Worm (Caenorhabditis elegans) whole organism, L2 larva: ENCODE results near the gene twk-8.

Source experiments
- C34F6.9 ChIP-seq: fragments of 150-350 bp; optimal IDR thresholded peaks from 2 replicates; lab custom pipeline; 2014; ENCODE audit warnings: missing biosample characterization, missing genetic modification characterization
- F13H6.1 ChIP-seq: sonication (generic microtip); optimal IDR thresholded peaks from 2 replicates; lab custom pipeline; 2016; ENCODE audit warnings: missing genetic modification characterization, missing compliant biosample characterization
- R02D3.7 ChIP-seq: fragments of 150-350 bp; optimal IDR thresholded peaks from 2 replicates; lab custom pipeline; 2014; ENCODE audit warnings: missing biosample characterization, missing genetic modification characterization
- Y55F3AM.14 ChIP-seq: fragments of 200-800 bp; sonication (Bioruptor generic); optimal IDR thresholded peaks from 2 replicates; lab custom pipeline; 2018; ENCODE audit warnings: mild to moderate bottlenecking, missing genetic modification characterization, missing compliant biosample characterization
- ZK546.5 ChIP-seq: sonication (generic microtip); optimal IDR thresholded peaks from 2 replicates; lab custom pipeline; 2017; ENCODE audit warnings: missing biosample characterization, missing genetic modification characterization
- alr-1 ChIP-seq: fragments of 150-350 bp; optimal IDR thresholded peaks from 2 replicates; lab custom pipeline; 2014; ENCODE audit warnings: missing biosample characterization, missing genetic modification characterization
- aly-2 ChIP-seq: fragments of 150-350 bp; optimal IDR thresholded peaks from 2 replicates; lab custom pipeline; 2014; ENCODE audit warnings: missing biosample characterization, missing genetic modification characterization
- ama-1 ChIP-seq: fragments of 150-350 bp; optimal IDR thresholded peaks from 2 replicates; lab custom pipeline; 2018; ENCODE audit warnings: inconsistent platforms
- blmp-1 ChIP-seq: sonication (generic microtip); optimal IDR thresholded peaks from 2 replicates; lab custom pipeline; 2017; ENCODE audit warnings: missing genetic modification characterization, mild to moderate bottlenecking, missing compliant biosample characterization, antibody characterized with exemption, moderate library complexity; ENCODE audit not compliant: insufficient read depth
- ceh-16 ChIP-seq: fragments of 150-350 bp; optimal IDR thresholded peaks from 2 replicates; lab custom pipeline; 2014; ENCODE audit warnings: missing biosample characterization, missing genetic modification characterization
- ceh-82 ChIP-seq: fragments of 150-350 bp; optimal IDR thresholded peaks from 2 replicates; lab custom pipeline; 2014; ENCODE audit warnings: missing biosample characterization, missing genetic modification characterization
- crh-2 ChIP-seq: sonication (generic microtip); optimal IDR thresholded peaks from 2 replicates; lab custom pipeline; 2017; ENCODE audit warnings: missing biosample characterization, missing genetic modification characterization
- dmd-4 ChIP-seq: sonication (generic microtip); optimal IDR thresholded peaks from 2 replicates; lab custom pipeline; 2017; ENCODE audit warnings: missing biosample characterization, missing genetic modification characterization
- egl-27 ChIP-seq: sonication (generic microtip); optimal IDR thresholded peaks from 3 replicates; lab custom pipeline; 2017; ENCODE audit warnings: missing biosample characterization, missing genetic modification reagents, missing genetic modification characterization
- elt-1 ChIP-seq: fragments of 150-350 bp; optimal IDR thresholded peaks from 2 replicates; lab custom pipeline; 2014; ENCODE audit warnings: missing biosample characterization, missing genetic modification characterization
- elt-3 ChIP-seq: sonication (generic microtip); optimal IDR thresholded peaks from 2 replicates; lab custom pipeline; 2017; ENCODE audit warnings: missing biosample characterization, missing genetic modification characterization
- fos-1 ChIP-seq: fragments of 150-350 bp; optimal IDR thresholded peaks from 2 replicates; lab custom pipeline; 2014; ENCODE audit warnings: missing biosample characterization, missing genetic modification characterization
- lin-13 ChIP-seq: fragments of 150-350 bp; optimal IDR thresholded peaks from 2 replicates; lab custom pipeline; 2014; ENCODE audit warnings: missing biosample characterization, missing genetic modification reagents, missing genetic modification characterization
- lin-39 ChIP-seq: fragments of 150-350 bp; optimal IDR thresholded peaks from 2 replicates; lab custom pipeline; 2014; ENCODE audit warnings: missing biosample characterization, missing genetic modification reagents, missing genetic modification characterization
- lsy-2 ChIP-seq, 2 experiments: fragments of 150-350 bp in 1 of 2; sonication (generic microtip) in 1 of 2; optimal IDR thresholded peaks; 2 replicates each; lab custom pipeline; 2014 to 2017; ENCODE audit warnings: missing biosample characterization in 2 of 2, missing genetic modification characterization in 2 of 2
- mab-5 ChIP-seq: fragments of 150-350 bp; optimal IDR thresholded peaks from 2 replicates; lab custom pipeline; 2014; ENCODE audit warnings: missing biosample characterization, missing genetic modification characterization
- mbf-1 ChIP-seq: sonication (generic microtip); optimal IDR thresholded peaks from 2 replicates; lab custom pipeline; 2017; ENCODE audit warnings: missing biosample characterization, missing genetic modification characterization
- mdl-1 ChIP-seq, 2 experiments: fragments of 150-350 bp in 1 of 2; sonication (generic microtip) in 1 of 2; optimal IDR thresholded peaks; 2 replicates each; lab custom pipeline; 2017; ENCODE audit warnings: missing biosample characterization in 2 of 2, missing genetic modification characterization in 2 of 2
- nhr-11 ChIP-seq: fragments of 150-350 bp; optimal IDR thresholded peaks from 2 replicates; lab custom pipeline; 2014; ENCODE audit warnings: missing biosample characterization, missing genetic modification characterization
- nhr-12 ChIP-seq: fragments of 150-350 bp; optimal IDR thresholded peaks from 2 replicates; lab custom pipeline; 2014; ENCODE audit warnings: missing biosample characterization, missing genetic modification characterization
- nhr-129 ChIP-seq: fragments of 150-350 bp; optimal IDR thresholded peaks from 2 replicates; lab custom pipeline; 2014; ENCODE audit warnings: missing biosample characterization, missing genetic modification characterization
- nhr-21 ChIP-seq: fragments of 150-350 bp; optimal IDR thresholded peaks from 2 replicates; lab custom pipeline; 2014; ENCODE audit warnings: missing biosample characterization, missing genetic modification characterization
- nhr-237 ChIP-seq: fragments of 150-350 bp; optimal IDR thresholded peaks from 2 replicates; lab custom pipeline; 2014; ENCODE audit warnings: missing biosample characterization, missing genetic modification characterization
- nhr-25 ChIP-seq: fragments of 150-350 bp; sonication (generic microtip); optimal IDR thresholded peaks from 3 replicates; lab custom pipeline; 2014; ENCODE audit warnings: missing biosample characterization, missing genetic modification characterization
- nhr-6 ChIP-seq: fragments of 150-350 bp; optimal IDR thresholded peaks from 2 replicates; lab custom pipeline; 2014; ENCODE audit warnings: missing biosample characterization, missing genetic modification characterization
- peb-1 ChIP-seq: fragments of 150-350 bp; optimal IDR thresholded peaks from 2 replicates; lab custom pipeline; 2014; ENCODE audit warnings: missing biosample characterization, missing genetic modification characterization
- sem-4 ChIP-seq: fragments of 150-350 bp; optimal IDR thresholded peaks from 2 replicates; lab custom pipeline; 2014; ENCODE audit warnings: missing biosample characterization, missing genetic modification reagents, missing genetic modification characterization
- skn-1 ChIP-seq: sonication (generic microtip); optimal IDR thresholded peaks from 2 replicates; lab custom pipeline; 2017; ENCODE audit warnings: missing biosample characterization, missing genetic modification characterization
- sma-3 ChIP-seq: sonication (generic microtip); optimal IDR thresholded peaks from 2 replicates; lab custom pipeline; 2016; ENCODE audit warnings: missing genetic modification reagents, missing genetic modification characterization, missing compliant biosample characterization
- snpc-4 ChIP-seq: fragments of 150-350 bp; optimal IDR thresholded peaks from 2 replicates; lab custom pipeline; 2014; ENCODE audit warnings: missing biosample characterization, missing genetic modification characterization
- unc-39 ChIP-seq: fragments of 150-350 bp; optimal IDR thresholded peaks from 2 replicates; lab custom pipeline; 2014; ENCODE audit warnings: missing biosample characterization, missing genetic modification characterization
- unc-55 ChIP-seq: fragments of 150-350 bp; sonication (generic microtip); optimal IDR thresholded peaks from 3 replicates; lab custom pipeline; 2014; ENCODE audit warnings: missing biosample characterization, missing genetic modification reagents, missing genetic modification characterization
- unc-62 ChIP-seq: fragments of 150-350 bp; optimal IDR thresholded peaks from 2 replicates; lab custom pipeline; 2014; ENCODE audit warnings: missing biosample characterization, missing genetic modification reagents, missing genetic modification characterization
- zag-1 ChIP-seq: fragments of 150-350 bp; optimal IDR thresholded peaks from 2 replicates; lab custom pipeline; 2014; ENCODE audit warnings: missing biosample characterization, missing genetic modification characterization
- ztf-1 ChIP-seq: fragments of 200-800 bp; sonication (Bioruptor generic); conservative IDR thresholded peaks from 2 replicates; pipeline ENCODE4 v1.3.6; 2022; ENCODE audit warnings: missing genetic modification characterization, missing compliant biosample characterization

The twk-8 gene

DNA sequence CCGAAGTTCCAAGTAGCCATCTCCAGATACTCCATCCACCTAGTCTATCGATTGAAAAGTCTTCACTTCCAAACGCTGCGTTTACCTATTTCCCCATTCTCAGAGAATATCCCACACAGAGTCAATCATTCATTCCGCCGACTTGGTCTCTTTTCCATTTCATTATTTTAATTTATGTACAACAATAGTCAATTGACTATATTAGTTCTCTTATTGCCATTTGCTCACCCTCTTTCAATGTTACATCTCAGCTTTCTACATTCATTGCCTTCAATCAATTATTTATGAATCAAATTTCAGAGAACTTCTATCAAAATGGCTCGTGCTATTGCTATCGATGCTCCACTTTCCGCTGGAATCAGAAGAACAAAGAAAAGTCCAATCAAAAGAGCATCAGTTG is 26.5 kb downstream of the twk-8 start, which contains the start of gene aly-1:
TSS of gene aly-1 (plus strand) at position 301 of the 400 bp plus-strand sequence.
- no peak for TF ChIP-seq sma-3 (GFP tag; lab: Kevin White, UChicago)
- no peak for TF ChIP-seq zag-1 (tag; lab: Kevin White, UChicago)
- TF ChIP-seq ceh-82 (tag; lab: Kevin White, UChicago), result no peak
- TF ChIP-seq fos-1, result no peak
- TF ChIP-seq nhr-12 (tag; lab: Kevin White, UChicago), result no peak
- no peak for TF ChIP-seq ama-1
- no peak for TF ChIP-seq lsy-2 (tag; optimal IDR thresholded peaks at IDR 0.05; lab: Kevin White, UChicago)
- no peak for TF ChIP-seq aly-2 (tag; lab: Kevin White, UChicago)
- no peak for TF ChIP-seq elt-1 (tag; lab: Kevin White, UChicago)
- TF ChIP-seq Y55F3AM.14 (GFP tag; lab: Kevin White, UChicago), result no peak
- no peak for TF ChIP-seq C34F6.9
- TF ChIP-seq sem-4, result no peak
- TF ChIP-seq egl-27 (tag; lab: Kevin White, UChicago), result no peak
- TF ChIP-seq ztf-1, result no peak
- TF ChIP-seq alr-1 (tag; lab: Kevin White, UChicago), result no peak
- TF ChIP-seq, all 48 proteins: peak for 0

DNA sequence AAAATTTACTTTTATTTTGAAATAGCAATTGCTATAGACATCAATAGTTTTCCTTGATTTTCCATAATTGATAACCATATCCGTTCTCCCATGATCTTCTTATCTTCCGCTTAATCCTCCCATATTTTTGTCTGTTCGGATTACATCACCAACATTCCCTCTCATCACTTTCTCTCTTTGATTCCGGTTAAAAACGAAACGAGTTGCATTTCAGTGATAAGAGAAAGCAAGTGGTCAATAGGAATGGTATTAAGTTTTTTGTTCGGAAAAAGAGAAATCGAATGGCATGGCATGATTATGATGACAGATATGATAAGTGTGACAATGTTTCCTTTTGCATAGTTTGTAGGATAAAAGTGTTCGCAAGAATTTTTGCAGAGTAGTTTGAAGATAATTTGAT is 29.9 kb downstream of the twk-8 start:
- no peak for TF ChIP-seq dmd-4 (tag; lab: Kevin White, UChicago)
- no peak for TF ChIP-seq lsy-2 (tag; optimal IDR thresholded peaks at IDR 0.05; lab: Kevin White, UChicago)
- TF ChIP-seq nhr-11 (tag; lab: Kevin White, UChicago), result no peak
- peak; percentile 76 for TF ChIP-seq blmp-1
- TF ChIP-seq nhr-21 (tag; lab: Kevin White, UChicago), result peak; percentile 0
- peak; percentile 93 for TF ChIP-seq fos-1

DNA sequence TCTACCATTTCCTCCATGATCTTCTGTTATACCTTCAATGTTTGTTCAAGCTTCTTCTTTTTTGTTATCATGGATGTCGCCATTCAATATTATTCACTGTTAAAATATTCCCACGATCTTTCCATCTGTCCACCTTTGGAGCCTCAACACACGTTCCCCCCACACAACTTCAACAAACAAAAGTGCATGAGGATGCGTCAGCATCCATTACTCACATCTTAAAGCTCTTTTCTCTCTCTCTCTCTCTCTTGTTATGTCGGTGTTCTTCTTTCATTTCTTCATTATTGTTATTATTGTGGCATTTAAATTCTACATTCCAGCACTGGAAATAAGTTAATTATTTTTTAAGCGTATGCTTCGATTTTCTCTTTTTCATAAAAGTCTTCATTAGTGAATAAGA is 31.9 kb downstream of the twk-8 start:
- TF ChIP-seq nhr-12 (tag; lab: Kevin White, UChicago), result no peak
- no peak for TF ChIP-seq snpc-4 (tag; lab: Kevin White, UChicago)
- TF ChIP-seq dmd-4 (tag; lab: Kevin White, UChicago), result no peak
- TF ChIP-seq lsy-2 (tag; optimal IDR thresholded peaks at IDR 0.05; lab: Kevin White, UChicago), result no peak
- TF ChIP-seq sem-4, result no peak
- no peak for TF ChIP-seq nhr-21 (tag; lab: Kevin White, UChicago)
- TF ChIP-seq R02D3.7 (tag; lab: Kevin White, UChicago), result no peak
- no peak for TF ChIP-seq mdl-1 (tag; optimal IDR thresholded peaks at IDR 0.05; lab: Kevin White, UChicago)
- no peak for TF ChIP-seq nhr-25

DNA sequence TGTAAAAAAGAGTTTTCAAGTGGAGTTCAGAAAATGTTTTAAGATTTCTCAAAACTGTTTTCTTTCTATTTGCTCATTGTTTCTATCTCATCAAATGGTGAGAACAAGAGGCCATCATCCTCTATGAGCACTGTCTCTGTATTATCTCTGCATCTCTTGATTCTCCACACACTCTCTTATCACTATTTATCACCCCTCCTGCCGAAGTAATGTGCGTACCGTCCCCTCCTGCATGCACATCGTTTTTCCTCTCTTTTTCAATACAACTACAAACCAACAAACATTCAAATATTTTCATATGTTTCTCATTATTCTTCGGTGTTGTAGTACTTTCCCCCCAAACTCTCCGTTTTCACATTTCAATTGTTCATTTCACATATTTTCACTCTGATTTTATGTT is 34.3 kb downstream of the twk-8 start:
- TF ChIP-seq C34F6.9, result no peak
- no peak for TF ChIP-seq lin-39 (tag; lab: Kevin White, UChicago)
- TF ChIP-seq fos-1, result peak; percentile 89

DNA sequence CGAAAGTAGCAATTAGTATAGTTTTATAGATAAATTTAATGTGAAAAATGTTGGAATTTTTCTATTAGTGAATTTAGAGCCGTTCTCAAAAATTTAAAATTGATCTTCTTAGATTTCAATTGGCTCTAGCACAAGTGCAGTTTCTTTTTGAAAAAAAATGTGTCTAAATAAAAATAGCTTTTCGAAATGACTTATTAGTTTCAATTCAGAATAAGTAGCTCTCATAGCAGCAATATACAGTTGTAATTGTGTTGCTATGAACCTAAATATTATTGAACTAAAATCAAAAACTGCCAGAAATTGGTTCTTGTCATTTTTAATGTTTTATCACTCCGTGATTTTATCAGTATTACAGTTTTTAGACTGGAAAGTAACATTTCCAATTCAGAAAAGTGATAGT is 35.5 kb downstream of the twk-8 start:
- no peak for TF ChIP-seq mab-5 (tag; lab: Kevin White, UChicago)
- TF ChIP-seq nhr-6, result no peak
- no peak for TF ChIP-seq ceh-82 (tag; lab: Kevin White, UChicago)
- no peak for TF ChIP-seq mdl-1 (tag; optimal IDR thresholded peaks at IDR 0.05; lab: Kevin White, UChicago)
- no peak for TF ChIP-seq elt-3 (tag; lab: Kevin White, UChicago)
- TF ChIP-seq egl-27 (tag; lab: Kevin White, UChicago), result no peak
- no peak for TF ChIP-seq peb-1 (tag; lab: Kevin White, UChicago)
- TF ChIP-seq skn-1 (tag; lab: Kevin White, UChicago), result no peak
- no peak for TF ChIP-seq C34F6.9
- TF ChIP-seq lin-13, result no peak
- TF ChIP-seq lsy-2 (tag; optimal IDR thresholded peaks at IDR 0.05; lab: Kevin White, UChicago), result no peak
- TF ChIP-seq ZK546.5 (tag; lab: Kevin White, UChicago), result no peak
- TF ChIP-seq unc-55, result no peak

DNA sequence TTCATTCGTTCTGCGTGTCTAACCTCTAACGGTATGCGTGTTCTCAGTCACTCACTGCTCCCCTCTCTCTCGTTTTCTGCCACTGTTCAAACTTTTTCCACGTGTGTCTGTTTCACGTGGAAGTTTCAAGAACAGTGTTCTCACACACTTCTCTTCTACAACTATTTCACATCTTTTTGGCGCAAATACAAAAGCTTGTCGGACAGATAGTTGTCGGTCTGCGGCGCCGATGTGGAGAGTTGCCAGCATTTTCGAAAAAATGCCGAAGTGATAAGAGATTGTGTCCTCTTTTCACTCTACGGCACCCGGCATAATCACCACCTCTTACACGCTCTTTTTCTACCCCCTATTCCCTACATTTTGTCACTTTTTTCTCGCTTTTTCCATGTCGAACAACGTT is 36.2 kb downstream of the twk-8 start:
- TF ChIP-seq snpc-4 (tag; lab: Kevin White, UChicago) (no peak), aly-2 (tag; lab: Kevin White, UChicago) (no peak), mbf-1 (no peak), F13H6.1 (peak; percentile 53), blmp-1 (no peak), egl-27 (tag; lab: Kevin White, UChicago) (no peak), nhr-129 (tag; lab: Kevin White, UChicago) (no peak), crh-2 (tag; lab: Kevin White, UChicago) (peak; percentile 12), sem-4 (no peak), nhr-6 (no peak), nhr-21 (tag; lab: Kevin White, UChicago) (no peak), dmd-4 (tag; lab: Kevin White, UChicago) (no peak), unc-39 (no peak), fos-1 (peak; percentile 16), alr-1 (tag; lab: Kevin White, UChicago) (no peak), unc-62 (no peak), ceh-16 (no peak), nhr-237 (tag; lab: Kevin White, UChicago) (no peak), skn-1 (tag; lab: Kevin White, UChicago) (no peak), elt-3 (tag; lab: Kevin White, UChicago) (no peak), lsy-2 (tag; optimal IDR thresholded peaks at IDR 0.05; lab: Kevin White, UChicago) (no peak)
